Fruit fly (Drosophila melanogaster) whole organism, prepupa: Measurements from ENCODE around the gene Non3.

Source experiments
- CG3032 ChIP-seq: fragments of 200-800 bp; optimal IDR thresholded peaks from 2 replicates; lab custom pipeline; 2019; ENCODE audit warnings: missing biosample characterization, mild to moderate bottlenecking, missing genetic modification characterization, moderate library complexity
- Sox15 ChIP-seq: fragments of 200-800 bp; sonication (Bioruptor generic); optimal IDR thresholded peaks from 3 replicates; lab custom pipeline; 2016; ENCODE audit warnings: missing biosample characterization, missing genetic modification characterization
- cyc ChIP-seq: fragments of 200-800 bp; sonication (Bioruptor generic); optimal IDR thresholded peaks from 3 replicates; lab custom pipeline; 2016; ENCODE audit warnings: missing biosample characterization, missing genetic modification characterization
- net ChIP-seq: fragments of 200-800 bp; sonication (Bioruptor generic); optimal IDR thresholded peaks from 3 replicates; lab custom pipeline; 2016; ENCODE audit warnings: missing biosample characterization, missing genetic modification characterization

- TF ChIP-seq Sox15 (GFP tag; lab: Kevin White, UChicago): no peak
- TF ChIP-seq cyc (GFP tag; lab: Kevin White, UChicago): no peak
- no peak for TF ChIP-seq CG3032 (tag; lab: Kevin White, UChicago)
- TF ChIP-seq net (GFP tag; lab: Kevin White, UChicago): no peak
Observed at dm6 chr3R:18260016-18260415, 36.5 kb downstream of the Non3 start.
